Fruit fly (Drosophila melanogaster): ENCODE measurements around the gene dpr9.
A peak's percentile ranks its signal among the peaks of the same experiment; 100 is the strongest.

DNA sequence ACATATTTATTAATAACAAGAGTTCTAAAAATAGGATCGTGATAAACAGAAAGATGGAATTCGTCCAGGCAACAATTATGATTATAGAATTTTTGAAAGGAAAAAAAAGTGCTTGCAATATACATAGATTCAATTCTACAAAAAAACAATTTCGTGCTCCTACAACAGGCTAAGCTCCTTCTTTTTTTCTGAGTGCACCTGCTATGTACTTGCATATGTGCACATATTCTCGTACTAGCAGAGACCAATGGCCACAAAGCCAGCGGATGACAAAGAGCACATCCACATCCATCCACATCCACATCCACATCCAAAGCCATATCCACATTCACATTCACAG is 12.9 kb upstream of the dpr9 start:
- TF ChIP-seq CG6854 (GFP tag; optimal IDR thresholded peaks at IDR 0.05) = no peak
- TF ChIP-seq CG10669 (GFP tag; optimal IDR thresholded peaks at IDR 0.05) = peak; percentile 76

All from whole organism, prepupa.